Worm (Caenorhabditis elegans) whole organism, L2 larva: Measurements from ENCODE around the gene affl-1.

Source experiments
- C34F6.9 ChIP-seq: fragments of 150-350 bp; optimal IDR thresholded peaks from 2 replicates; lab custom pipeline; 2014; ENCODE audit warnings: missing biosample characterization, missing genetic modification characterization
- F13H6.1 ChIP-seq: sonication (generic microtip); optimal IDR thresholded peaks from 2 replicates; lab custom pipeline; 2016; ENCODE audit warnings: missing genetic modification characterization, missing compliant biosample characterization
- R02D3.7 ChIP-seq: fragments of 150-350 bp; optimal IDR thresholded peaks from 2 replicates; lab custom pipeline; 2014; ENCODE audit warnings: missing biosample characterization, missing genetic modification characterization
- Y55F3AM.14 ChIP-seq: fragments of 200-800 bp; sonication (Bioruptor generic); optimal IDR thresholded peaks from 2 replicates; lab custom pipeline; 2018; ENCODE audit warnings: mild to moderate bottlenecking, missing genetic modification characterization, missing compliant biosample characterization
- ZK546.5 ChIP-seq: sonication (generic microtip); optimal IDR thresholded peaks from 2 replicates; lab custom pipeline; 2017; ENCODE audit warnings: missing biosample characterization, missing genetic modification characterization
- alr-1 ChIP-seq: fragments of 150-350 bp; optimal IDR thresholded peaks from 2 replicates; lab custom pipeline; 2014; ENCODE audit warnings: missing biosample characterization, missing genetic modification characterization
- aly-2 ChIP-seq: fragments of 150-350 bp; optimal IDR thresholded peaks from 2 replicates; lab custom pipeline; 2014; ENCODE audit warnings: missing biosample characterization, missing genetic modification characterization
- ama-1 ChIP-seq: fragments of 150-350 bp; optimal IDR thresholded peaks from 2 replicates; lab custom pipeline; 2018; ENCODE audit warnings: inconsistent platforms
- blmp-1 ChIP-seq: sonication (generic microtip); optimal IDR thresholded peaks from 2 replicates; lab custom pipeline; 2017; ENCODE audit warnings: missing genetic modification characterization, mild to moderate bottlenecking, missing compliant biosample characterization, antibody characterized with exemption, moderate library complexity; ENCODE audit not compliant: insufficient read depth
- ceh-16 ChIP-seq: fragments of 150-350 bp; optimal IDR thresholded peaks from 2 replicates; lab custom pipeline; 2014; ENCODE audit warnings: missing biosample characterization, missing genetic modification characterization
- ceh-82 ChIP-seq: fragments of 150-350 bp; optimal IDR thresholded peaks from 2 replicates; lab custom pipeline; 2014; ENCODE audit warnings: missing biosample characterization, missing genetic modification characterization
- crh-2 ChIP-seq: sonication (generic microtip); optimal IDR thresholded peaks from 2 replicates; lab custom pipeline; 2017; ENCODE audit warnings: missing biosample characterization, missing genetic modification characterization
- dmd-4 ChIP-seq: sonication (generic microtip); optimal IDR thresholded peaks from 2 replicates; lab custom pipeline; 2017; ENCODE audit warnings: missing biosample characterization, missing genetic modification characterization
- egl-27 ChIP-seq: sonication (generic microtip); optimal IDR thresholded peaks from 3 replicates; lab custom pipeline; 2017; ENCODE audit warnings: missing biosample characterization, missing genetic modification reagents, missing genetic modification characterization
- elt-1 ChIP-seq: fragments of 150-350 bp; optimal IDR thresholded peaks from 2 replicates; lab custom pipeline; 2014; ENCODE audit warnings: missing biosample characterization, missing genetic modification characterization
- elt-3 ChIP-seq: sonication (generic microtip); optimal IDR thresholded peaks from 2 replicates; lab custom pipeline; 2017; ENCODE audit warnings: missing biosample characterization, missing genetic modification characterization
- fos-1 ChIP-seq: fragments of 150-350 bp; optimal IDR thresholded peaks from 2 replicates; lab custom pipeline; 2014; ENCODE audit warnings: missing biosample characterization, missing genetic modification characterization
- gmeb-1 ChIP-seq: fragments of 150-350 bp; optimal IDR thresholded peaks from 2 replicates; lab custom pipeline; 2014; ENCODE audit warnings: missing biosample characterization, missing genetic modification characterization
- lin-11 ChIP-seq: fragments of 150-350 bp; sonication (generic microtip); optimal IDR thresholded peaks from 2 replicates; lab custom pipeline; 2014; ENCODE audit warnings: missing biosample characterization, missing genetic modification characterization, inconsistent platforms, mixed read lengths
- lin-13 ChIP-seq: fragments of 150-350 bp; optimal IDR thresholded peaks from 2 replicates; lab custom pipeline; 2014; ENCODE audit warnings: missing biosample characterization, missing genetic modification reagents, missing genetic modification characterization
- lin-39 ChIP-seq: fragments of 150-350 bp; optimal IDR thresholded peaks from 2 replicates; lab custom pipeline; 2014; ENCODE audit warnings: missing biosample characterization, missing genetic modification reagents, missing genetic modification characterization
- lsy-2 ChIP-seq, 2 experiments: fragments of 150-350 bp in 1 of 2; sonication (generic microtip) in 1 of 2; optimal IDR thresholded peaks; 2 replicates each; lab custom pipeline; 2014 to 2017; ENCODE audit warnings: missing biosample characterization in 2 of 2, missing genetic modification characterization in 2 of 2
- mab-5 ChIP-seq: fragments of 150-350 bp; optimal IDR thresholded peaks from 2 replicates; lab custom pipeline; 2014; ENCODE audit warnings: missing biosample characterization, missing genetic modification characterization
- mbf-1 ChIP-seq: sonication (generic microtip); optimal IDR thresholded peaks from 2 replicates; lab custom pipeline; 2017; ENCODE audit warnings: missing biosample characterization, missing genetic modification characterization
- mdl-1 ChIP-seq, 2 experiments: fragments of 150-350 bp in 1 of 2; sonication (generic microtip) in 1 of 2; optimal IDR thresholded peaks; 2 replicates each; lab custom pipeline; 2017; ENCODE audit warnings: missing biosample characterization in 2 of 2, missing genetic modification characterization in 2 of 2
- nhr-10 ChIP-seq: sonication (generic microtip); optimal IDR thresholded peaks from 2 replicates; lab custom pipeline; 2017; ENCODE audit warnings: missing biosample characterization, missing genetic modification characterization
- nhr-11 ChIP-seq: fragments of 150-350 bp; optimal IDR thresholded peaks from 2 replicates; lab custom pipeline; 2014; ENCODE audit warnings: missing biosample characterization, missing genetic modification characterization
- nhr-12 ChIP-seq: fragments of 150-350 bp; optimal IDR thresholded peaks from 2 replicates; lab custom pipeline; 2014; ENCODE audit warnings: missing biosample characterization, missing genetic modification characterization
- nhr-129 ChIP-seq: fragments of 150-350 bp; optimal IDR thresholded peaks from 2 replicates; lab custom pipeline; 2014; ENCODE audit warnings: missing biosample characterization, missing genetic modification characterization
- nhr-21 ChIP-seq: fragments of 150-350 bp; optimal IDR thresholded peaks from 2 replicates; lab custom pipeline; 2014; ENCODE audit warnings: missing biosample characterization, missing genetic modification characterization
- nhr-23 ChIP-seq: fragments of 150-350 bp; optimal IDR thresholded peaks from 2 replicates; lab custom pipeline; 2014; ENCODE audit warnings: missing biosample characterization, missing genetic modification reagents, missing genetic modification characterization
- nhr-237 ChIP-seq: fragments of 150-350 bp; optimal IDR thresholded peaks from 2 replicates; lab custom pipeline; 2014; ENCODE audit warnings: missing biosample characterization, missing genetic modification characterization
- nhr-25 ChIP-seq: fragments of 150-350 bp; sonication (generic microtip); optimal IDR thresholded peaks from 3 replicates; lab custom pipeline; 2014; ENCODE audit warnings: missing biosample characterization, missing genetic modification characterization
- nhr-6 ChIP-seq: fragments of 150-350 bp; optimal IDR thresholded peaks from 2 replicates; lab custom pipeline; 2014; ENCODE audit warnings: missing biosample characterization, missing genetic modification characterization
- nhr-77 ChIP-seq: fragments of 150-350 bp; optimal IDR thresholded peaks from 2 replicates; lab custom pipeline; 2014; ENCODE audit warnings: missing biosample characterization, missing genetic modification characterization
- peb-1 ChIP-seq: fragments of 150-350 bp; optimal IDR thresholded peaks from 2 replicates; lab custom pipeline; 2014; ENCODE audit warnings: missing biosample characterization, missing genetic modification characterization
- sem-4 ChIP-seq: fragments of 150-350 bp; optimal IDR thresholded peaks from 2 replicates; lab custom pipeline; 2014; ENCODE audit warnings: missing biosample characterization, missing genetic modification reagents, missing genetic modification characterization
- skn-1 ChIP-seq: sonication (generic microtip); optimal IDR thresholded peaks from 2 replicates; lab custom pipeline; 2017; ENCODE audit warnings: missing biosample characterization, missing genetic modification characterization
- sma-3 ChIP-seq: sonication (generic microtip); optimal IDR thresholded peaks from 2 replicates; lab custom pipeline; 2016; ENCODE audit warnings: missing genetic modification reagents, missing genetic modification characterization, missing compliant biosample characterization
- sma-9 ChIP-seq, 2 experiments: fragments of 150-350 bp in 1 of 2; sonication (generic microtip) in 1 of 2; optimal IDR thresholded peaks; 2 replicates each; lab custom pipeline; 2014 to 2016; ENCODE audit warnings: missing genetic modification characterization in 2 of 2, mild to moderate bottlenecking in 1 of 2, missing biosample characterization in 1 of 2, missing compliant biosample characterization in 1 of 2, missing genetic modification reagents in 1 of 2, moderate library complexity in 1 of 2
- snpc-4 ChIP-seq: fragments of 150-350 bp; optimal IDR thresholded peaks from 2 replicates; lab custom pipeline; 2014; ENCODE audit warnings: missing biosample characterization, missing genetic modification characterization
- unc-39 ChIP-seq: fragments of 150-350 bp; optimal IDR thresholded peaks from 2 replicates; lab custom pipeline; 2014; ENCODE audit warnings: missing biosample characterization, missing genetic modification characterization
- unc-55 ChIP-seq: fragments of 150-350 bp; sonication (generic microtip); optimal IDR thresholded peaks from 3 replicates; lab custom pipeline; 2014; ENCODE audit warnings: missing biosample characterization, missing genetic modification reagents, missing genetic modification characterization
- unc-62 ChIP-seq: fragments of 150-350 bp; optimal IDR thresholded peaks from 2 replicates; lab custom pipeline; 2014; ENCODE audit warnings: missing biosample characterization, missing genetic modification reagents, missing genetic modification characterization
- zag-1 ChIP-seq: fragments of 150-350 bp; optimal IDR thresholded peaks from 2 replicates; lab custom pipeline; 2014; ENCODE audit warnings: missing biosample characterization, missing genetic modification characterization
- ztf-1 ChIP-seq: fragments of 200-800 bp; sonication (Bioruptor generic); conservative IDR thresholded peaks from 2 replicates; pipeline ENCODE4 v1.3.6; 2022; ENCODE audit warnings: missing genetic modification characterization, missing compliant biosample characterization
- ztf-11 ChIP-seq: sonication (generic microtip); optimal IDR thresholded peaks from 2 replicates; lab custom pipeline; 2017; ENCODE audit warnings: missing biosample characterization, missing genetic modification characterization
- ztf-4 ChIP-seq: fragments of 150-350 bp; optimal IDR thresholded peaks from 2 replicates; lab custom pipeline; 2014; ENCODE audit warnings: missing biosample characterization, missing genetic modification characterization

The affl-1 gene

ce11 chrIII:423875-424274 lies 16.2 kb upstream of the affl-1 start:
- no peak for TF ChIP-seq mbf-1 (tag; lab: Kevin White, UChicago)
- peak; percentile 5 for TF ChIP-seq C34F6.9
- peak; percentile 23 for TF ChIP-seq unc-55 (GFP tag; lab: Kevin White, UChicago)
- no peak for TF ChIP-seq lin-13 (GFP tag; lab: Kevin White, UChicago)
- TF ChIP-seq lsy-2 (tag; optimal IDR thresholded peaks at IDR 0.05; lab: Kevin White, UChicago), result peak in 1 of 2 experiments; percentile 20
- TF ChIP-seq, all 48 proteins: peak for 3

- no peak for TF ChIP-seq crh-2 (tag; lab: Kevin White, UChicago)
- TF ChIP-seq zag-1 (tag; lab: Kevin White, UChicago), result no peak
- no peak for TF ChIP-seq nhr-12 (tag; lab: Kevin White, UChicago)
These were observed 11.0 kb upstream of the affl-1 start, which contains the start of gene cec-8 for ce11 chrIII:429038-429437. cec-8 (plus strand) TSS chrIII:429338.

- TF ChIP-seq snpc-4 (tag; lab: Kevin White, UChicago), result no peak
- TF ChIP-seq blmp-1 (tag; lab: Kevin White, UChicago), result peak; percentile 56
- no peak for TF ChIP-seq elt-3 (tag; lab: Kevin White, UChicago)
- no peak for TF ChIP-seq nhr-77
- peak; percentile 65 for TF ChIP-seq unc-55 (GFP tag; lab: Kevin White, UChicago)
- no peak for TF ChIP-seq R02D3.7 (tag; lab: Kevin White, UChicago)
- TF ChIP-seq nhr-21, result peak; percentile 79
- TF ChIP-seq nhr-11 (tag; lab: Kevin White, UChicago), result no peak
- TF ChIP-seq ztf-11 (tag; lab: Kevin White, UChicago), result no peak
- peak; percentile 51 for TF ChIP-seq C34F6.9
- TF ChIP-seq nhr-10 (tag; lab: Kevin White, UChicago), result peak; percentile 63
- TF ChIP-seq nhr-12 (tag; lab: Kevin White, UChicago), result no peak
- TF ChIP-seq ztf-1 (GFP tag; lab: Robert Waterston, UW), result no peak
- no peak for TF ChIP-seq lin-39 (tag; lab: Kevin White, UChicago)
- peak; percentile 41 for TF ChIP-seq egl-27 (tag; lab: Kevin White, UChicago)
- TF ChIP-seq ztf-4 (tag; lab: Kevin White, UChicago), result no peak
- TF ChIP-seq lin-11, result no peak
- peak; percentile 23 for TF ChIP-seq Y55F3AM.14 (GFP tag; lab: Kevin White, UChicago)
- peak in 1 of 2 experiments; percentile 21 for TF ChIP-seq mdl-1 (tag; optimal IDR thresholded peaks at IDR 0.05; lab: Kevin White, UChicago)
- peak; percentile 40 for TF ChIP-seq nhr-129 (tag; lab: Kevin White, UChicago)
- TF ChIP-seq fos-1, result peak; percentile 43
- TF ChIP-seq sma-3 (GFP tag; lab: Kevin White, UChicago), result peak; percentile 59
- no peak for TF ChIP-seq peb-1 (tag; lab: Kevin White, UChicago)
- peak; percentile 70 for TF ChIP-seq F13H6.1 (tag; lab: Kevin White, UChicago)
- peak; percentile 16 to 75 for TF ChIP-seq lsy-2 (tag; optimal IDR thresholded peaks at IDR 0.05; lab: Kevin White, UChicago)
- TF ChIP-seq unc-62 (GFP tag; lab: Kevin White, UChicago), result no peak
- TF ChIP-seq nhr-6 (tag; lab: Kevin White, UChicago), result peak; percentile 32
- TF ChIP-seq alr-1, result no peak
- no peak for TF ChIP-seq ceh-82 (tag; lab: Kevin White, UChicago)
- peak; percentile 34 for TF ChIP-seq gmeb-1 (tag; lab: Kevin White, UChicago)
- no peak for TF ChIP-seq ama-1
- TF ChIP-seq skn-1, result no peak
- TF ChIP-seq lin-13 (GFP tag; lab: Kevin White, UChicago), result peak; percentile 59
- no peak for TF ChIP-seq mbf-1 (tag; lab: Kevin White, UChicago)
- peak; percentile 66 for TF ChIP-seq crh-2 (tag; lab: Kevin White, UChicago)
- peak; percentile 41 for TF ChIP-seq sma-9 (GFP tag; optimal IDR thresholded peaks at IDR 0.05; lab: Kevin White, UChicago)
- no peak for TF ChIP-seq sma-9 (tag; optimal IDR thresholded peaks at IDR 0.05; lab: Kevin White, UChicago)
- TF ChIP-seq ceh-16 (tag; lab: Kevin White, UChicago), result peak; percentile 31
- no peak for TF ChIP-seq sem-4
- peak; percentile 26 for TF ChIP-seq mab-5 (tag; lab: Kevin White, UChicago)
- no peak for TF ChIP-seq unc-39 (tag; lab: Kevin White, UChicago)
- no peak for TF ChIP-seq aly-2
- TF ChIP-seq zag-1 (tag; lab: Kevin White, UChicago), result no peak
- no peak for TF ChIP-seq nhr-237 (tag; lab: Kevin White, UChicago)
- peak; percentile 84 for TF ChIP-seq nhr-25 (tag; lab: Kevin White, UChicago)
- no peak for TF ChIP-seq nhr-23 (tag; lab: Kevin White, UChicago)
- TF ChIP-seq elt-1 (tag; lab: Kevin White, UChicago), result no peak
- no peak for TF ChIP-seq dmd-4 (tag; lab: Kevin White, UChicago)
- TF ChIP-seq ZK546.5 (tag; lab: Kevin White, UChicago), result no peak
These were observed 7.0 kb upstream of the affl-1 start for ce11 chrIII:432988-433387.
